Fruit fly (Drosophila melanogaster) whole organism, embryonic: ENCODE results near the gene ninaE.

Experiments
- Ada2b ChIP-seq: fragments of 200-800 bp; sonication (Bioruptor generic); IDR thresholded peaks from 2 replicates; pipeline ENCODE4 v1.3.6; 2022; ENCODE audit warnings: missing biosample characterization, missing genetic modification characterization
- Asciz ChIP-seq: fragments of 200-800 bp; sonication (Bioruptor generic); optimal IDR thresholded peaks from 2 replicates; lab custom pipeline; 2017; ENCODE audit warnings: missing biosample characterization, mild to moderate bottlenecking, missing genetic modification characterization, missing genetic modification reagents
- Atf-2 ChIP-seq: fragments of 200-800 bp; sonication (Bioruptor generic); optimal IDR thresholded peaks from 2 replicates; lab custom pipeline; 2016; ENCODE audit warnings: missing biosample characterization, missing genetic modification characterization
- B-H2 ChIP-seq: fragments of 200-800 bp; sonication (Bioruptor generic); optimal IDR thresholded peaks from 2 replicates; lab custom pipeline; 2018; ENCODE audit warnings: missing biosample characterization, mild to moderate bottlenecking, missing genetic modification characterization
- Blimp-1 ChIP-seq: fragments of 200-800 bp; sonication (Bioruptor generic); optimal IDR thresholded peaks from 3 replicates; lab custom pipeline; 2018; ENCODE audit warnings: missing biosample characterization, missing genetic modification characterization, mild to moderate bottlenecking, moderate library complexity, missing genetic modification reagents
- CG10543 ChIP-seq: fragments of 200-800 bp; sonication (Bioruptor generic); optimal IDR thresholded peaks from 3 replicates; lab custom pipeline; 2017; ENCODE audit warnings: missing biosample characterization, mild to moderate bottlenecking, missing genetic modification characterization, moderate library complexity
- CG11398 ChIP-seq: fragments of 200-800 bp; sonication (Bioruptor generic); optimal IDR thresholded peaks from 2 replicates; lab custom pipeline; 2016; ENCODE audit warnings: missing biosample characterization, missing genetic modification characterization
- CG11560 ChIP-seq: fragments of 200-800 bp; sonication (Bioruptor generic); IDR thresholded peaks from 3 replicates; pipeline ENCODE4 v1.3.6; 2022; ENCODE audit warnings: missing biosample characterization, missing genetic modification characterization
- CG12155 ChIP-seq: fragments of 200-800 bp; sonication (Bioruptor generic); optimal IDR thresholded peaks from 3 replicates; lab custom pipeline; 2016; ENCODE audit warnings: missing biosample characterization, missing genetic modification characterization
- CG12219 ChIP-seq: fragments of 200-800 bp; sonication (Bioruptor generic); optimal IDR thresholded peaks from 3 replicates; lab custom pipeline; 2018; ENCODE audit warnings: missing biosample characterization, mild to moderate bottlenecking, missing genetic modification characterization
- CG16863 ChIP-seq: fragments of 200-800 bp; sonication (Bioruptor generic); optimal IDR thresholded peaks from 3 replicates; lab custom pipeline; 2016; ENCODE audit warnings: missing biosample characterization, missing genetic modification characterization
- CG1792 ChIP-seq: fragments of 200-800 bp; sonication (Bioruptor generic); optimal IDR thresholded peaks from 2 replicates; lab custom pipeline; 2016; ENCODE audit warnings: missing biosample characterization, missing genetic modification characterization
- CG18619 ChIP-seq: fragments of 200-800 bp; sonication (Bioruptor generic); optimal IDR thresholded peaks from 3 replicates; lab custom pipeline; 2017; ENCODE audit warnings: missing biosample characterization, mild to moderate bottlenecking, missing genetic modification characterization
- CG31441 ChIP-seq: fragments of 200-800 bp; sonication (Bioruptor generic); IDR thresholded peaks from 2 replicates; pipeline ENCODE4 v1.3.6; 2022; ENCODE audit warnings: missing biosample characterization, missing genetic modification characterization
- CG7987 ChIP-seq: fragments of 200-800 bp; sonication (Bioruptor generic); optimal IDR thresholded peaks from 2 replicates; lab custom pipeline; 2018; ENCODE audit warnings: missing biosample characterization, mild to moderate bottlenecking, missing genetic modification characterization, moderate library complexity
- CG8359 ChIP-seq: fragments of 200-800 bp; sonication (Bioruptor generic); optimal IDR thresholded peaks from 2 replicates; lab custom pipeline; 2017; ENCODE audit warnings: missing biosample characterization, mild to moderate bottlenecking, missing genetic modification characterization, borderline replicate concordance
- CkIIα-i1 ChIP-seq: fragments of 200-800 bp; sonication (Bioruptor generic); IDR thresholded peaks from 2 replicates; pipeline ENCODE4 v1.3.6; 2022; ENCODE audit warnings: missing biosample characterization, missing genetic modification characterization
- CoRest ChIP-seq: fragments of 200-800 bp; sonication (Bioruptor generic); optimal IDR thresholded peaks from 3 replicates; lab custom pipeline; 2018; ENCODE audit warnings: missing biosample characterization, mild to moderate bottlenecking, missing genetic modification characterization, moderate library complexity
- D19A ChIP-seq: fragments of 200-800 bp; optimal IDR thresholded peaks from 3 replicates; lab custom pipeline; 2019; ENCODE audit warnings: missing biosample characterization, mild to moderate bottlenecking, missing genetic modification characterization, moderate library complexity
- Dfd ChIP-seq, 2 experiments: fragments of >200 bp; optimal IDR thresholded peaks; 2 replicates each; lab custom pipeline; 2017; ENCODE audit warnings: missing biosample characterization in 2 of 2, missing genetic modification characterization in 2 of 2
- Dref ChIP-seq: fragments of 200-800 bp; sonication (Bioruptor generic); IDR thresholded peaks from 2 replicates; pipeline ENCODE4 v1.3.6; 2022; ENCODE audit warnings: missing biosample characterization, missing genetic modification characterization
- Eip74EF ChIP-seq, 2 experiments: fragments of 200-800 bp in 1 of 2; fragments of >200 bp in 1 of 2; sonication (Bioruptor generic) in 1 of 2; optimal IDR thresholded peaks; 2 replicates each; lab custom pipeline; 2017 to 2019; ENCODE audit warnings: missing biosample characterization in 2 of 2, missing genetic modification characterization in 2 of 2, mild to moderate bottlenecking in 1 of 2, moderate library complexity in 1 of 2
- Hmx ChIP-seq: fragments of 200-800 bp; sonication (Bioruptor generic); optimal IDR thresholded peaks from 2 replicates; lab custom pipeline; 2016; ENCODE audit warnings: missing biosample characterization, missing genetic modification characterization
- Hr78 ChIP-seq, 2 experiments: fragments of 200-800 bp in 1 of 2; fragments of >200 bp in 1 of 2; sonication (Bioruptor generic) in 1 of 2; optimal IDR thresholded peaks; 2 replicates each; lab custom pipeline; 2017 to 2019; ENCODE audit warnings: missing biosample characterization in 2 of 2, missing genetic modification characterization in 2 of 2, mild to moderate bottlenecking in 1 of 2, moderate library complexity in 1 of 2
- Tbp ChIP-seq: fragments of >200 bp; optimal IDR thresholded peaks from 2 replicates; lab custom pipeline; 2018; ENCODE audit warnings: missing biosample characterization, missing genetic modification characterization
- ap ChIP-seq: fragments of 200-800 bp; sonication (Bioruptor generic); IDR thresholded peaks from 2 replicates; pipeline ENCODE4 v1.3.6; 2022; ENCODE audit warnings: missing biosample characterization, missing genetic modification characterization
- ase ChIP-seq: fragments of 200-800 bp; sonication (Bioruptor generic); IDR thresholded peaks from 3 replicates; pipeline ENCODE4 v1.3.6; 2022; ENCODE audit warnings: missing biosample characterization, missing genetic modification characterization
- chif ChIP-seq, 2 experiments: fragments of 200-800 bp; sonication (Bioruptor generic); optimal IDR thresholded peaks; 3 replicates each; lab custom pipeline; 2016; ENCODE audit warnings: missing biosample characterization in 2 of 2, missing genetic modification characterization in 2 of 2
- chn ChIP-seq: fragments of 200-800 bp; sonication (Bioruptor generic); optimal IDR thresholded peaks from 2 replicates; lab custom pipeline; 2016; ENCODE audit warnings: missing biosample characterization, missing genetic modification characterization
- da ChIP-seq: fragments of 200-800 bp; sonication (Bioruptor generic); optimal IDR thresholded peaks from 2 replicates; lab custom pipeline; 2016; ENCODE audit warnings: missing biosample characterization, missing genetic modification characterization
- gce ChIP-seq: fragments of 200-800 bp; sonication (Bioruptor generic); IDR thresholded peaks from 3 replicates; pipeline ENCODE4 v1.3.6; 2022; ENCODE audit warnings: missing biosample characterization, missing genetic modification characterization
- ham ChIP-seq: fragments of 200-800 bp; sonication (Bioruptor generic); IDR thresholded peaks from 2 replicates; pipeline ENCODE4 v1.3.6; 2022; ENCODE audit warnings: missing biosample characterization, missing genetic modification characterization
- ind ChIP-seq: fragments of 200-800 bp; sonication (Bioruptor generic); optimal IDR thresholded peaks from 3 replicates; lab custom pipeline; 2016; ENCODE audit warnings: missing biosample characterization, missing genetic modification characterization
- jumu ChIP-seq: fragments of 200-800 bp; sonication (Bioruptor generic); optimal IDR thresholded peaks from 3 replicates; lab custom pipeline; 2016; ENCODE audit warnings: missing biosample characterization, missing genetic modification characterization
- knrl ChIP-seq: fragments of 200-800 bp; sonication (Bioruptor generic); IDR thresholded peaks from 3 replicates; pipeline ENCODE4 v1.3.6; 2022; ENCODE audit warnings: missing biosample characterization, missing genetic modification characterization; ENCODE audit not compliant: partially characterized antibody
- mam ChIP-seq: fragments of 200-800 bp; sonication (Bioruptor generic); optimal IDR thresholded peaks from 3 replicates; lab custom pipeline; 2016; ENCODE audit warnings: missing biosample characterization, missing genetic modification characterization
- mld ChIP-seq: fragments of 200-800 bp; sonication (Bioruptor generic); IDR thresholded peaks from 3 replicates; pipeline ENCODE4 v1.3.6; 2022; ENCODE audit warnings: missing biosample characterization, missing genetic modification characterization; ENCODE audit not compliant: partially characterized antibody
- org-1 ChIP-seq: fragments of 200-800 bp; sonication (Bioruptor generic); optimal IDR thresholded peaks from 2 replicates; lab custom pipeline; 2017; ENCODE audit warnings: missing biosample characterization, missing genetic modification characterization
- pan ChIP-seq, 4 experiments: fragments of >200 bp in 3 of 4; fragments of 200-800 bp in 1 of 4; sonication (Bioruptor generic) in 1 of 4; optimal IDR thresholded peaks in 3 of 4; IDR thresholded peaks in 1 of 4; 2 replicates each; pipeline versions ENCODE4 v1.3.6 to Lab custom; 2017 to 2022; ENCODE audit warnings: missing biosample characterization in 2 of 4, missing genetic modification characterization in 2 of 4, mixed read lengths in 1 of 4
- pum ChIP-seq: fragments of 200-800 bp; sonication (Bioruptor generic); optimal IDR thresholded peaks from 2 replicates; lab custom pipeline; 2016; ENCODE audit warnings: missing biosample characterization, missing genetic modification characterization
- ro ChIP-seq: fragments of 200-800 bp; sonication (Bioruptor generic); IDR thresholded peaks from 2 replicates; pipeline ENCODE4 v1.3.6; 2022; ENCODE audit warnings: missing biosample characterization, missing genetic modification characterization
- row ChIP-seq: fragments of 200-800 bp; sonication (Bioruptor generic); IDR thresholded peaks from 3 replicates; pipeline ENCODE4 v1.3.6; 2022; ENCODE audit warnings: missing biosample characterization, missing genetic modification characterization
- sd ChIP-seq: fragments of 200-800 bp; sonication (Bioruptor generic); optimal IDR thresholded peaks from 3 replicates; lab custom pipeline; 2018; ENCODE audit warnings: missing biosample characterization, mild to moderate bottlenecking, missing genetic modification characterization, moderate library complexity
- sens ChIP-seq: fragments of 200-800 bp; sonication (Bioruptor generic); peaks from one replicate; lab custom pipeline; 2016; ENCODE audit warnings: missing biosample characterization, missing genetic modification characterization
- slbo ChIP-seq: fragments of 200-800 bp; sonication (Bioruptor generic); IDR thresholded peaks from 2 replicates; pipeline ENCODE4 v1.3.6; 2022; ENCODE audit warnings: missing biosample characterization, missing genetic modification characterization
- sr ChIP-seq: fragments of 200-800 bp; sonication (Bioruptor generic); IDR thresholded peaks from 3 replicates; pipeline ENCODE4 v1.3.6; 2022; ENCODE audit warnings: missing biosample characterization, missing genetic modification characterization
- usp ChIP-seq: fragments of >200 bp; optimal IDR thresholded peaks from 2 replicates; lab custom pipeline; 2017; ENCODE audit warnings: missing biosample characterization, missing genetic modification characterization
- vfl ChIP-seq: fragments of 200-800 bp; sonication (Bioruptor generic); optimal IDR thresholded peaks from 2 replicates; lab custom pipeline; 2016; ENCODE audit warnings: missing biosample characterization, missing genetic modification characterization
- zen ChIP-seq: fragments of 200-800 bp; sonication (Bioruptor generic); optimal IDR thresholded peaks from 3 replicates; lab custom pipeline; 2018; ENCODE audit warnings: missing biosample characterization, mild to moderate bottlenecking, missing genetic modification characterization, moderate library complexity
- zfh1 ChIP-seq: fragments of 200-800 bp; sonication (Bioruptor generic); IDR thresholded peaks from 3 replicates; pipeline ENCODE4 v1.3.6; 2022; ENCODE audit warnings: missing biosample characterization, missing genetic modification characterization

The ninaE gene

DNA sequence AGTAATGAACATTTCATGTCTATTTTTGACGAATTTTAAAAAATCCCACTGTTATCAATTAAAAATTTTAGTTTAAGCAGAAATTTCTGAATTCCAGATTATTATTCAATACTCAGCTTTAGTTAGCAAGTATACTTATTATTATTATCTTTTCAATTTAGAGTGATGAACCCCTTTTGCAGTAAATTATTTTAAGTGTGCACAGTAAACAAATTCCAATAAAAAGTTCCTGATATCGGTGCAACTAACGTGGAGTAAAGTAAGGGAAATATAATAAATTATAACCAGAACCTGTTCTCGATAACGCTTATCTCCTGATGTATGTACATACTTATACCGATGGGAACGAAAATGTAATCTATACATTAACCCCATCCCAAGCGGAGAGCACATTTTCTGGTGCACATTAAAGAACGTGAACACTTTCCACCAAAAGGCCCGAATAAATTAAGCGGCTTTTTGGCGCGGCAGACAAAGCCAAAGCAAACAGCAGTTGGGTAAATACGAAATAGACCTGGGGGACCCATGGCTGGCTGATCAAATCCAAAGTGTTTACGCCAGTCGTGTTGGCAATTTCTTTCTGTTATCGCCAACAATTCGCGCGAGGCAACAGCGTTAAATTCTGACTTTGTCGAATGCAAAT is 29.9 kb downstream of the ninaE start (continued):
- TF ChIP-seq CG10543 (no peak), da (no peak), ham (GFP tag; lab: Robert Waterston, UW) (peak; percentile 9; the same call in 1 of the 2 replicates), B-H2 (GFP tag; lab: Kevin White, UChicago) (peak; percentile 23), usp (GFP tag; lab: Kevin White, UChicago) (no peak), CkIIα-i1 (GFP tag; lab: Robert Waterston, UW) (no peak), sd (no peak), CG12219 (GFP tag; lab: Kevin White, UChicago) (peak; percentile 22), Ada2b (GFP tag; lab: Robert Waterston, UW) (no peak), Dref (no peak), gce (no peak), ind (GFP tag; lab: Kevin White, UChicago) (no peak), zfh1 (GFP tag; lab: Robert Waterston, UW) (peak; percentile 34; the same call in 1 of the 3 replicates), slbo (GFP tag; lab: Robert Waterston, UW) (peak; percentile 34; the same call in 1 of the 2 replicates), CG11398 (GFP tag; lab: Kevin White, UChicago) (no peak), Eip74EF (GFP tag; optimal IDR thresholded peaks at IDR 0.05; lab: Kevin White, UChicago) (no peak), ase (no peak), Asciz (GFP tag; lab: Kevin White, UChicago) (peak; percentile 26), chn (GFP tag; lab: Kevin White, UChicago) (no peak), CG1792 (GFP tag; lab: Kevin White, UChicago) (peak; percentile 36), CG7987 (GFP tag; lab: Kevin White, UChicago) (peak; percentile 31), jumu (GFP tag; lab: Kevin White, UChicago) (no peak), Blimp-1 (GFP tag; lab: Kevin White, UChicago) (no peak), CG16863 (GFP tag; lab: Kevin White, UChicago) (no peak), pum (GFP tag; lab: Kevin White, UChicago) (no peak), chif (GFP tag; optimal IDR thresholded peaks at IDR 0.05; lab: Kevin White, UChicago) (peak in 1 of 2 experiments; percentile 19), knrl (GFP tag; lab: Robert Waterston, UW) (no peak), Tbp (no peak), vfl (no peak), ap (GFP tag; lab: Robert Waterston, UW) (no peak), D19A (tag; lab: Kevin White, UChicago) (peak; percentile 0), pan (optimal IDR thresholded peaks at IDR 0.05; lab: Kevin White, UChicago) (no peak), pan (GFP tag; optimal IDR thresholded peaks at IDR 0.05 in 1 of 2, IDR thresholded peaks at IDR 0.05 in 1 of 2) (no peak), CoRest (tag; lab: Kevin White, UChicago) (no peak), sens (GFP tag; lab: Kevin White, UChicago) (peak; percentile 68), Hmx (no peak), mld (GFP tag; lab: Robert Waterston, UW) (no peak), sr (GFP tag; lab: Robert Waterston, UW) (no peak), Dfd (GFP tag; optimal IDR thresholded peaks at IDR 0.05; lab: Kevin White, UChicago) (no peak), CG8359 (GFP tag; lab: Kevin White, UChicago) (no peak), org-1 (GFP tag; lab: Kevin White, UChicago) (peak; percentile 44), CG31441 (GFP tag; lab: Robert Waterston, UW) (no peak), Hr78 (GFP tag; optimal IDR thresholded peaks at IDR 0.05; lab: Kevin White, UChicago) (no peak), mam (GFP tag; lab: Kevin White, UChicago) (peak; percentile 29), Atf-2 (no peak), CG12155 (GFP tag; lab: Kevin White, UChicago) (no peak), CG18619 (GFP tag; lab: Kevin White, UChicago) (peak; percentile 55), row (no peak), ro (no peak), CG11560 (tag; lab: Robert Waterston, UW) (no peak), zen (tag; lab: Kevin White, UChicago) (no peak)
